Fruit fly (Drosophila melanogaster) whole organism, pupa: Measurements from ENCODE around the gene PH4alphaNE1.
A peak's percentile ranks its signal among the peaks of the same experiment; 100 is the strongest.

Experiments used
- CG10348 ChIP-seq: fragments of 200-800 bp; sonication (Bioruptor generic); IDR thresholded peaks from 2 replicates; pipeline ENCODE4 v1.3.6; 2022; ENCODE audit warnings: missing biosample characterization, missing genetic modification characterization
- CG12605 ChIP-seq: fragments of 200-800 bp; sonication (Bioruptor generic); IDR thresholded peaks from 2 replicates; pipeline ENCODE4 v1.3.6; 2022; ENCODE audit warnings: missing biosample characterization, missing genetic modification characterization
- CG13204 ChIP-seq: fragments of 200-800 bp; sonication (Bioruptor generic); optimal IDR thresholded peaks from 2 replicates; lab custom pipeline; 2018; ENCODE audit warnings: missing biosample characterization, mild to moderate bottlenecking, missing genetic modification characterization, moderate library complexity
- CG14655 ChIP-seq: fragments of 200-800 bp; sonication (Bioruptor generic); optimal IDR thresholded peaks from 3 replicates; lab custom pipeline; 2017; ENCODE audit warnings: mild to moderate bottlenecking, missing biosample characterization, missing genetic modification reagents, missing genetic modification characterization
- CG15710 ChIP-seq: fragments of 200-800 bp; sonication (Bioruptor generic); optimal IDR thresholded peaks from 2 replicates; lab custom pipeline; 2018; ENCODE audit warnings: missing biosample characterization, mild to moderate bottlenecking, missing genetic modification characterization, moderate library complexity
- CG17806 ChIP-seq: fragments of 200-800 bp; sonication (Bioruptor generic); optimal IDR thresholded peaks from 2 replicates; lab custom pipeline; 2018; ENCODE audit warnings: missing biosample characterization, mild to moderate bottlenecking, missing genetic modification characterization, moderate library complexity
- CG32121 ChIP-seq: fragments of 200-800 bp; sonication (Bioruptor generic); IDR thresholded peaks from 2 replicates; pipeline ENCODE4 v1.3.6; 2022; ENCODE audit warnings: missing biosample characterization, missing genetic modification characterization
- CG34367 ChIP-seq: fragments of 200-800 bp; sonication (Bioruptor generic); optimal IDR thresholded peaks from 2 replicates; lab custom pipeline; 2018; ENCODE audit warnings: missing biosample characterization, mild to moderate bottlenecking, missing genetic modification characterization
- CG4496 ChIP-seq: fragments of 200-800 bp; sonication (Bioruptor generic); IDR thresholded peaks from 3 replicates; pipeline ENCODE4 v1.3.6; 2022; ENCODE audit warnings: missing biosample characterization, missing genetic modification characterization
- CG8159 ChIP-seq: fragments of 200-800 bp; sonication (Bioruptor generic); optimal IDR thresholded peaks from 3 replicates; lab custom pipeline; 2018; ENCODE audit warnings: missing biosample characterization, mild to moderate bottlenecking, missing genetic modification characterization, moderate library complexity
- CG8301 ChIP-seq: fragments of 200-800 bp; sonication (Bioruptor generic); optimal IDR thresholded peaks from 2 replicates; lab custom pipeline; 2018; ENCODE audit warnings: missing biosample characterization, mild to moderate bottlenecking, missing genetic modification characterization
- CG9948 ChIP-seq: fragments of 200-800 bp; sonication (Bioruptor generic); optimal IDR thresholded peaks from 2 replicates; lab custom pipeline; 2018; ENCODE audit warnings: missing biosample characterization, mild to moderate bottlenecking, missing genetic modification characterization, moderate library complexity
- D1 ChIP-seq: fragments of 200-800 bp; sonication (Bioruptor generic); optimal IDR thresholded peaks from 2 replicates; lab custom pipeline; 2018; ENCODE audit warnings: missing biosample characterization, mild to moderate bottlenecking, missing genetic modification characterization, moderate library complexity
- EcR ChIP-seq: fragments of 200-800 bp; sonication (Bioruptor generic); optimal IDR thresholded peaks from 3 replicates; lab custom pipeline; 2019; ENCODE audit warnings: missing biosample characterization, missing genetic modification characterization, mild to moderate bottlenecking, moderate library complexity, missing genetic modification reagents
- Ets98B ChIP-seq: fragments of 200-800 bp; sonication (Bioruptor generic); IDR thresholded peaks from 2 replicates; pipeline ENCODE4 v1.3.6; 2022; ENCODE audit warnings: missing biosample characterization, missing genetic modification characterization
- Pif1A ChIP-seq: fragments of 200-800 bp; sonication (Bioruptor generic); optimal IDR thresholded peaks from 3 replicates; lab custom pipeline; 2016; ENCODE audit warnings: missing biosample characterization, missing genetic modification characterization
- Pif1B ChIP-seq: fragments of 200-800 bp; sonication (Bioruptor generic); optimal IDR thresholded peaks from 3 replicates; lab custom pipeline; 2016; ENCODE audit warnings: missing biosample characterization, missing genetic modification characterization
- Snoo ChIP-seq: fragments of 200-800 bp; sonication (Bioruptor generic); optimal IDR thresholded peaks from 3 replicates; lab custom pipeline; 2017; ENCODE audit warnings: missing biosample characterization, mild to moderate bottlenecking, missing genetic modification characterization, inconsistent platforms
- fd96Ca ChIP-seq: fragments of 200-800 bp; sonication (Bioruptor generic); IDR thresholded peaks from 3 replicates; pipeline ENCODE4 v1.3.6; 2022; ENCODE audit warnings: missing biosample characterization, missing genetic modification characterization
- gl ChIP-seq: fragments of 200-800 bp; sonication (Bioruptor generic); optimal IDR thresholded peaks from 2 replicates; lab custom pipeline; 2018; ENCODE audit warnings: missing biosample characterization, mild to moderate bottlenecking, missing genetic modification characterization
- rn ChIP-seq: fragments of 200-800 bp; sonication (Bioruptor generic); IDR thresholded peaks from 2 replicates; pipeline ENCODE4 v1.3.6; 2022; ENCODE audit warnings: missing biosample characterization, missing genetic modification characterization

PH4alphaNE1 gene

DNA sequence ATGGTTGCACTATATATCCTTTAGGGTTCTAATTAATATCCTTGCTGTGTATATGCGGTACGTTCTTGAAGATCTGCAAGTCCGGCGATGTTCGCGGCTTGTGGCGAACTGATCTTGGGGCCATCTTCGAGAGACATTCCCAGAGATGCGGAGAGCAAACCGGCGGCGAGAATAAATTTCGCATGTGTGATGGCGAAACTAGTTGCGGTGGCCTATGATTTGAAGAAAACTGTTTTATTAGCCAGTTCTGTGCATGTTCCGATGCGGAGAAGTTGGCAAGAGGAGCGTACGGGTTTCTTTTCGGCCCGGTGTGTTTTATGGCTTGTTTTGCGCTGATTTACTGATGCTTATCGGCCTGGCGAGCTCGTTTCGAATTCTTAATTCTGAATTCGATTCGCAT lies at the start of gene PH4alphaNE1:
Gene PH4alphaNE1 (minus strand): TSS at position 101 of the 400 bp plus-strand sequence.
- TF ChIP-seq CG17806 (tag; lab: Kevin White, UChicago) (no peak), Pif1A (GFP tag; lab: Kevin White, UChicago) (no peak), rn (GFP tag; lab: Robert Waterston, UW) (no peak), CG9948 (tag; lab: Kevin White, UChicago) (no peak), Pif1B (GFP tag; lab: Kevin White, UChicago) (no peak), CG13204 (GFP tag; lab: Kevin White, UChicago) (no peak), CG15710 (no peak), CG4496 (GFP tag; lab: Robert Waterston, UW) (no peak), CG10348 (GFP tag; lab: Robert Waterston, UW) (no peak), CG8301 (tag; lab: Kevin White, UChicago) (no peak), D1 (no peak), CG14655 (GFP tag; lab: Kevin White, UChicago) (no peak), CG8159 (no peak), Snoo (tag; lab: Kevin White, UChicago) (no peak)
- TF ChIP-seq, all 21 proteins: peak for 0

DNA sequence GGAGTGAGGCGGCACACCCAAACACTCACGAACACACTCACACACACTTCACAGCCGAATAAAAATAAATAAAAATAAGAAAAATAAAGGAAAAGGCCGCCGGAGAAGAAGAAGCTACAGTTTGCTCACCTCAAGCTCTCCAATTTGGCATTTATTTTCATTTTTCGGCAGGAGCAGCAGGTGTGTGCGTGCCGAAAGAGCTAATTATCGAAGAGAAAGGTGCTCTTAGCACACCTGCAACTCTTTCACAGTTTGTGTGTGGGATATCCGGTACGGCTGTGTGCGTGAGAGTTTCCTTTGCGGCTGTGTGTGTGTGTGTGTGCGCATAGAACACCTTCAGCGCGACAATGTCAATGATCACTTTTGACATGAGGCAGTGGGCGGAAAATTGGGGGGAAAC lies 44.8 kb upstream of the PH4alphaNE1 start:
- TF ChIP-seq rn (GFP tag; lab: Robert Waterston, UW), result no peak
- no peak for TF ChIP-seq CG13204 (GFP tag; lab: Kevin White, UChicago)
- TF ChIP-seq Pif1A (GFP tag; lab: Kevin White, UChicago), result no peak
- TF ChIP-seq CG8159, result no peak
- TF ChIP-seq CG8301 (tag; lab: Kevin White, UChicago), result no peak
- TF ChIP-seq CG32121 (GFP tag; lab: Robert Waterston, UW), result no peak
- TF ChIP-seq fd96Ca, result no peak
- TF ChIP-seq CG10348 (GFP tag; lab: Robert Waterston, UW), result no peak
- no peak for TF ChIP-seq CG9948 (tag; lab: Kevin White, UChicago)
- no peak for TF ChIP-seq Ets98B
- TF ChIP-seq EcR (GFP tag; lab: Kevin White, UChicago), result no peak
- no peak for TF ChIP-seq CG12605
- TF ChIP-seq Snoo (tag; lab: Kevin White, UChicago), result no peak

DNA sequence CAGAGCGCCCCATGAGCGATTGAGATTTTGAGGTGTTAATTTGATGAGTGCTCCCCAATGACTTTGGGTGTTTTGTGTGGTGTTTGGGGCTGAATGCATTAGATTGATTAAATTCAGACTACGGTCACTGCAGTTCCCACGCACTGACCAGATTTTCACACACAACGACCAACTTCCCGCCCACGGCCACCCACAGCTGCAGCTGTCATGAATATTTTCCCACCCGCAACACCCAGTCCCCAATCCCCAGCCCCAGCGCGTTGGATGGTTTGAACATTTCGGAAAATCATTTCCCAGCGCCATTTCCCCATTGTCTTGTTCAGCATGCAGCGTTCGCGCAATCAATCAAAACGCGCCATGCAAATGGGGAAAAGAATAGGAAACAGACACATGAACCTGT lies 41.3 kb upstream of the PH4alphaNE1 start:
- TF ChIP-seq CG8159 (no peak), CG10348 (GFP tag; lab: Robert Waterston, UW) (no peak), Pif1A (GFP tag; lab: Kevin White, UChicago) (no peak), CG17806 (tag; lab: Kevin White, UChicago) (no peak), CG8301 (tag; lab: Kevin White, UChicago) (no peak), rn (GFP tag; lab: Robert Waterston, UW) (no peak)

DNA sequence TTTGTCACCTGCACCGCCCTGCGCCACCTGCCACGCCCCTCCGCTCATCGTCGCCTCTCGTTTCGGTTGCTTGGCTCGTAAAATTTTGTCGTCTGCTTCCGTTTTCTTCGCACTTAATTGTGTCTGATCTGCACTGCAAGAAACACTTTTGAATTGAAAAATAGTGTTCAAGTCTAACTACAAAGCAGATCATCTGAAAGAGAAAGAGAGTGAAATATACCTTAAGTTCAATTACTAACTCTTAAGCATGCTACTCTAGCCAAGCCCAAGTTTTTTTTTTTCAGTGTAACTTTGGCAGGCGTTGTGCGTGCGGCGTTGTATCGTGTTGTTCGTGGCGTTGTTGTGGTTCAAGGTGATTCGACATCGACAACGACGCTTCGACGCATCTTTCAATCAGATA lies 40.1 kb upstream of the PH4alphaNE1 start:
- peak; percentile 55 for TF ChIP-seq CG17806 (tag; lab: Kevin White, UChicago)
- TF ChIP-seq CG12605, result peak; percentile 54
- peak; percentile 81 for TF ChIP-seq CG32121 (GFP tag; lab: Robert Waterston, UW)
- peak; percentile 83 for TF ChIP-seq Ets98B
- peak; percentile 61 for TF ChIP-seq rn (GFP tag; lab: Robert Waterston, UW)
- TF ChIP-seq CG13204 (GFP tag; lab: Kevin White, UChicago), result no peak
- no peak for TF ChIP-seq gl (tag; lab: Kevin White, UChicago)
- TF ChIP-seq CG34367, result peak; percentile 49
- TF ChIP-seq CG15710, result peak; percentile 50
- peak; percentile 84 for TF ChIP-seq fd96Ca
- peak; percentile 40 for TF ChIP-seq CG9948 (tag; lab: Kevin White, UChicago)
- peak; percentile 59 for TF ChIP-seq CG8159
- TF ChIP-seq CG14655 (GFP tag; lab: Kevin White, UChicago), result peak; percentile 67
- TF ChIP-seq CG4496 (GFP tag; lab: Robert Waterston, UW), result peak; percentile 89
- peak; percentile 15 for TF ChIP-seq Snoo (tag; lab: Kevin White, UChicago)
- TF ChIP-seq CG10348 (GFP tag; lab: Robert Waterston, UW), result peak; percentile 69; the same call in 1 of the 2 replicates
- TF ChIP-seq Pif1A (GFP tag; lab: Kevin White, UChicago), result peak; percentile 49
- peak; percentile 62 for TF ChIP-seq CG8301 (tag; lab: Kevin White, UChicago)
- TF ChIP-seq D1, result no peak
- peak; percentile 25 for TF ChIP-seq Pif1B (GFP tag; lab: Kevin White, UChicago)
- TF ChIP-seq EcR (GFP tag; lab: Kevin White, UChicago), result no peak
- TF ChIP-seq, all 21 proteins: peak for 17

DNA sequence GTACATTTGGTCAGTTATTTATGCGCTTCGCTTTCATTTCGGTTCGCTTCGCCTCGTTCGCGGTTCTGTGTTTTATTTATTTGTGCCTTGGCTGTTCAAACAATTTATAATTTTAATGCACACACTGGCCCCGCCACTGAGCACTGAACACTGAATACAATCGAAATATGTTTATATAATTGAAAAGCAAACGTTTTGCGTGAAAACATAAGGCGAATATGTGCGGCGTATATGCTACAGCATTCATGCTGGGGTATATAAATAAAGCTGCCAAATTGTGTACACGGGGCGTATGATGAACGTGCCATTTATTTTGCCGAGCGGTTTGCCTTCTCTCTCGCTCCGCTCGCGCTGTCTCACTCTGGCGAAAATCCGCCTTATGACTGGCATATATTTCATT lies 36.8 kb upstream of the PH4alphaNE1 start:
- TF ChIP-seq Snoo (tag; lab: Kevin White, UChicago), result no peak
- no peak for TF ChIP-seq Pif1B (GFP tag; lab: Kevin White, UChicago)
- no peak for TF ChIP-seq CG34367
- no peak for TF ChIP-seq EcR (GFP tag; lab: Kevin White, UChicago)
- TF ChIP-seq Ets98B, result no peak
- TF ChIP-seq fd96Ca, result no peak
- TF ChIP-seq Pif1A (GFP tag; lab: Kevin White, UChicago), result no peak
- no peak for TF ChIP-seq CG14655 (GFP tag; lab: Kevin White, UChicago)
- TF ChIP-seq D1, result no peak
- TF ChIP-seq CG12605, result no peak
- no peak for TF ChIP-seq CG8159
- no peak for TF ChIP-seq CG15710
- no peak for TF ChIP-seq CG32121 (GFP tag; lab: Robert Waterston, UW)

DNA sequence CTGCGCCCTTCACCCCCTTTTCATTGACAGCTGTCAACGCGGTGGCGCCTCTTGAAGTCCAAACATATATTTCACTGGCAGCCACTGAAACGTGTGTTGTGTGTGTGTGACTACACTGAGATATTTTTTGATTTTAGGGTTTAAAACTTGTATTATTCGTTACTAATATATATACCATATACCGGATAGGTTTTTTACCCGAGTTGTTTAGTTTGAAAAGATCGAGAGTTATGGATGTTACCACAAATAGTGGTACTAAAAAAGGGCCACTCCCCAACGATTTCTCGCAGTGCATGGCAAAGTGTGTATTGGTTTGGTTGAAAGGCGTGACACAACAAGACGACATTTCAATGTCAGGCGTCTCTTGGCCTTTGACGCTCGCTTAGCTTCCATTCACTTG lies 36.3 kb upstream of the PH4alphaNE1 start:
- TF ChIP-seq CG8301 (tag; lab: Kevin White, UChicago) (no peak), CG13204 (GFP tag; lab: Kevin White, UChicago) (no peak), CG9948 (tag; lab: Kevin White, UChicago) (no peak), CG4496 (GFP tag; lab: Robert Waterston, UW) (no peak), gl (tag; lab: Kevin White, UChicago) (no peak), Snoo (tag; lab: Kevin White, UChicago) (no peak), CG8159 (no peak), CG34367 (no peak), D1 (no peak), CG10348 (GFP tag; lab: Robert Waterston, UW) (no peak), fd96Ca (no peak), CG17806 (tag; lab: Kevin White, UChicago) (no peak), Ets98B (no peak), EcR (GFP tag; lab: Kevin White, UChicago) (no peak), CG32121 (GFP tag; lab: Robert Waterston, UW) (no peak)
